Worm (Caenorhabditis elegans): ENCODE results near the gene sir-2.3.

sir-2.3 gene

DNA sequence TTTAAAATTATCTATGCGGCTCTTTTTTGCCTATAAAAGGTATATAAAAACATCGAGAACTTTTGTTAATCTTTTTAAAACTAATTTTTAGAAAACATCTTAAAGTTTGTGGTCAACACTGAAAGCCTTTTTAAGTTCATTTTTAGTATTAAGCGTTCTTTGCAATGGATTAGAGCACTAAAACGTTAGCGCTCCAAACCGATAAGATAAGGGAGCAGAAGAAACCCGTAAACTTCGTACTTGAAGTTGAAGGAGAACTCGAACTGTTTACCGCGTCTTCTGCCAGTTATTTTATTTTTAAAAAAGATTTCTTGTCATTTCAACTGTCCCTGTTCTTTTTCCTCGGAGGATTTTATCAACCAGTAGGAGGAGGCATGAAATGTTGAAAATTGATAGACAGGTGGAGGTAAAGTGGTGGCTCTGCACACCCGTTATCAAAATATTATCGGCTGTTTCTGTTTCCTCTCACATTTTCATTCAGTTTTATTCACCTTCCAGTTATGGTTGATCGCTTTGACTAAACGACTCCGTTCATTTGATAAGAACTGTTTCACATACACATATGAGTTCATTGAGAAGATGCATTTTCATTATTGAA, 7.6 kb downstream of the sir-2.3 start (continued):
- no peak for TF ChIP-seq nhr-237 (tag; optimal IDR thresholded peaks at IDR 0.05)
- no peak for TF ChIP-seq ztf-7 (tag; optimal IDR thresholded peaks at IDR 0.05)
- TF ChIP-seq skn-1 (tag; optimal IDR thresholded peaks at IDR 0.05): no peak
- TF ChIP-seq hlh-30 (tag; optimal IDR thresholded peaks at IDR 0.05; ENCODE audit: insufficient read depth): no peak
- no peak for TF ChIP-seq unc-62 (GFP tag; optimal IDR thresholded peaks at IDR 0.05 in 1 of 2)
- TF ChIP-seq unc-62 (tag; optimal IDR thresholded peaks at IDR 0.05): no peak
- TF ChIP-seq Y105C5A.15 (GFP tag; IDR thresholded peaks at IDR 0.05): no peak
- no peak for TF ChIP-seq F10B5.3 (tag; optimal IDR thresholded peaks at IDR 0.05)
- TF ChIP-seq dve-1 (tag; optimal IDR thresholded peaks at IDR 0.05; ENCODE audit: insufficient read depth): peak; percentile 72
- no peak for TF ChIP-seq ZK546.5 (tag; optimal IDR thresholded peaks at IDR 0.05)
- TF ChIP-seq php-3 (GFP tag; IDR thresholded peaks at IDR 0.05): peak; percentile 37; the same call in 1 of the 2 replicates
- TF ChIP-seq ZK337.2 (GFP tag; IDR thresholded peaks at IDR 0.05): no peak
- TF ChIP-seq nhr-102 (tag; optimal IDR thresholded peaks at IDR 0.05): peak; percentile 46
- no peak for TF ChIP-seq nhr-42 (GFP tag; IDR thresholded peaks at IDR 0.05)
- TF ChIP-seq lin-1 (GFP tag; IDR thresholded peaks at IDR 0.05): 0 out of 2 replicates have a peak, but pooled peaks have one; percentile 35
- no peak for TF ChIP-seq hif-1 (tag; optimal IDR thresholded peaks at IDR 0.05)

DNA sequence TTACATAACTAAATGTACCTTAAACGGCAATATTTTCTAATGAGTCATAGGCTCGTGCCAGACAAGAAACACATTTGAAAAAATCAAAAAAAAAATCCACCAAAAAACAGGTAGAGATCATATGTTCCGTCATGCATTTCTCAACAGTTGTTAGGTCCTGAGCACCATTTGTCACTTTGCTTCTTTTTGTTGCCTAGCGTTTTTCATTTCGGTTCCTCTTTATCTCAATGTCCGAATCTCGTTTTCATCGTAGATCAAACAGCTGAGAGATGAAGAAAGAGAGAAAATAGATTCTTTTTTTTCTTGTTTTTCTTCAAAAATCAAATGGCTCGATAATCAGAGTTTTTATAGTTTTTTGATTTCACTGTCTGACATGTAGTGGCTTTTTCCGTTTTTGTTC, 9.5 kb downstream of the sir-2.3 start:
- no peak for TF ChIP-seq F26F4.8 (GFP tag; conservative IDR thresholded peaks at IDR 0.05)
- TF ChIP-seq snpc-4 (tag; optimal IDR thresholded peaks at IDR 0.05): no peak
- TF ChIP-seq vab-7 (GFP tag; IDR thresholded peaks at IDR 0.05): no peak
- TF ChIP-seq F37D6.2 (tag; optimal IDR thresholded peaks at IDR 0.05): no peak
- no peak for TF ChIP-seq dve-1 (tag; optimal IDR thresholded peaks at IDR 0.05; ENCODE audit: insufficient read depth)
- peak; percentile 25 for TF ChIP-seq nhr-11 (tag; optimal IDR thresholded peaks at IDR 0.05)
- TF ChIP-seq cey-2 (tag; optimal IDR thresholded peaks at IDR 0.05; ENCODE audit: borderline replicate concordance, insufficient read depth): no peak
- TF ChIP-seq hlh-30 (tag; optimal IDR thresholded peaks at IDR 0.05; ENCODE audit: insufficient read depth): peak; percentile 46
- TF ChIP-seq skn-1 (tag; optimal IDR thresholded peaks at IDR 0.05): no peak
- TF ChIP-seq nhr-76 (tag; optimal IDR thresholded peaks at IDR 0.05): no peak
- TF ChIP-seq unc-62 (GFP tag; optimal IDR thresholded peaks at IDR 0.05 in 1 of 2): peak in 1 of 2 experiments; percentile 85
- TF ChIP-seq unc-62 (tag; optimal IDR thresholded peaks at IDR 0.05): no peak
- peak in 1 of 2 experiments; percentile 81 for TF ChIP-seq daf-16 (GFP tag; optimal IDR thresholded peaks at IDR 0.05)
- no peak for TF ChIP-seq daf-16 (tag; optimal IDR thresholded peaks at IDR 0.05)
- TF ChIP-seq mxl-3 (GFP tag; optimal IDR thresholded peaks at IDR 0.05): no peak
- peak; percentile 67 for TF ChIP-seq hlh-11 (tag; optimal IDR thresholded peaks at IDR 0.05)
- no peak for TF ChIP-seq zag-1 (tag; optimal IDR thresholded peaks at IDR 0.05)

DNA sequence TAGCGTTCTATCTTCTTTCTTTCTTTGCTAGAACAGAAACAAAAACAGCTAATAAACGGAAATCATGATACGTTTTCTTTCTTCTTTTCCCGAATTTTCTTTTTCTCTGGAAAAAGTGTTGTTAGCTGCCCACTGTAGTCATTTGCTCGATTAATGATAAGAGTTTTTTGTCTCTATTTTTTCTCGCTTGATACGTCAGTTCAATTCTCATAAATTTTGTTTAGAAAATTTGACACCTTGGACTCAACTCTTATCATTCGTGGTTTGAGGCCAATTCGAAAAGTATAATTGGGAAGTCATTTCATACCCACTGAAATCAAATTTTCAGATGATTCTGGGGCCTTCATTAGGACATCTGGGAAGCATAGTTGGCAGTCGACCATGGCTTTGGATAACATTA, 10.4 kb downstream of the sir-2.3 start:
- no peak for TF ChIP-seq snpc-1.2 (GFP tag; IDR thresholded peaks at IDR 0.05)
- TF ChIP-seq lin-38 (GFP tag; IDR thresholded peaks at IDR 0.05): no peak
- no peak for TF ChIP-seq snpc-4 (tag; optimal IDR thresholded peaks at IDR 0.05)
- no peak for TF ChIP-seq vab-7 (GFP tag; IDR thresholded peaks at IDR 0.05)
- no peak for TF ChIP-seq nhr-48 (tag; optimal IDR thresholded peaks at IDR 0.05)
- no peak for TF ChIP-seq hlh-30 (tag; optimal IDR thresholded peaks at IDR 0.05; ENCODE audit: insufficient read depth)
- no peak for TF ChIP-seq daf-16 (GFP tag; optimal IDR thresholded peaks at IDR 0.05)
- TF ChIP-seq daf-16 (tag; optimal IDR thresholded peaks at IDR 0.05): peak; percentile 65
- TF ChIP-seq F26F4.8 (GFP tag; conservative IDR thresholded peaks at IDR 0.05): no peak
- TF ChIP-seq hlh-11 (tag; optimal IDR thresholded peaks at IDR 0.05): peak; percentile 62
- peak; percentile 58 for TF ChIP-seq pqm-1 (tag; optimal IDR thresholded peaks at IDR 0.05)
- no peak for TF ChIP-seq F10B5.3 (tag; optimal IDR thresholded peaks at IDR 0.05)
- TF ChIP-seq unc-62 (GFP tag; optimal IDR thresholded peaks at IDR 0.05 in 1 of 2): peak in 1 of 2 experiments; percentile 23
- no peak for TF ChIP-seq unc-62 (tag; optimal IDR thresholded peaks at IDR 0.05)
- TF ChIP-seq ZK546.5 (tag; optimal IDR thresholded peaks at IDR 0.05): no peak
- TF ChIP-seq fkh-10 (GFP tag; optimal IDR thresholded peaks at IDR 0.05): no peak
- no peak for TF ChIP-seq gei-8 (GFP tag; optimal IDR thresholded peaks at IDR 0.05)
- no peak for TF ChIP-seq lin-29 (GFP tag; IDR thresholded peaks at IDR 0.05)
- peak; percentile 51 for TF ChIP-seq aha-1 (tag)
- TF ChIP-seq dmd-6 (GFP tag; IDR thresholded peaks at IDR 0.05): peak; percentile 62
- TF ChIP-seq ZK337.2 (GFP tag; IDR thresholded peaks at IDR 0.05): no peak
- peak; percentile 54 for TF ChIP-seq nhr-28 (tag; optimal IDR thresholded peaks at IDR 0.05)
- TF ChIP-seq nhr-41 (GFP tag; IDR thresholded peaks at IDR 0.05): no peak
- TF ChIP-seq dve-1 (tag; optimal IDR thresholded peaks at IDR 0.05; ENCODE audit: insufficient read depth): peak; percentile 20

All from whole organism, L4 larva.